Fruit fly (Drosophila melanogaster): Measurements from ENCODE around the gene Ptp61F.

Gene Ptp61F

DNA sequence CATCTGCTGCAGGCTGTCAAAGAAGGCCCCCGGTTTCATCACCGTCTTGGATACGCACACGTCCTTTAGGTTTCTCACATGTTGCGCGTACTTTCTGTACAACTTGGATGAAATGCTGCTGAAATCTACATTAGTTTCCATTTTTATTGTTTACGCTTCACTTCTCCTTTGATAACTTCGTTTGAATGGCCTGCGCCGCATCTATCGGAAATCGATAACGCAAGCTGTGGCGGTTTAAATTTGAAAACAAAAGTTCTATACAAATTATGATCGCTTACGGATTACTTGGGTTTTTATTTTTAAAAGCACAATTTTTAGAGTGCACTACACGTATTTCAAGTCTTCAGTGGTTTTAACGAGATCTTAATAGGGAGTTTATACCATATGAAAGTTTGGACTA, 142.1 kb downstream of the Ptp61F start, which contains the start of gene msd5 (continued):
- TF ChIP-seq sna (GFP tag; IDR thresholded peaks at IDR 0.05; ENCODE audit: partially characterized antibody) (peak; percentile 39; the same call in 1 of the 2 replicates), CG18599 (GFP tag; optimal IDR thresholded peaks at IDR 0.05) (no peak), Mrtf (GFP tag; IDR thresholded peaks at IDR 0.05) (no peak), pzg (GFP tag; optimal IDR thresholded peaks at IDR 0.05) (peak; percentile 28), ewg (GFP tag; optimal IDR thresholded peaks at IDR 0.05) (no peak), Hr39 (optimal IDR thresholded peaks at IDR 0.05) (no peak), mirr (GFP tag; optimal IDR thresholded peaks at IDR 0.05) (no peak), Sox100B (GFP tag; optimal IDR thresholded peaks at IDR 0.05) (no peak), cwo (GFP tag; optimal IDR thresholded peaks at IDR 0.05) (no peak), MTF-1 (GFP tag; optimal IDR thresholded peaks at IDR 0.05; ENCODE audit: borderline replicate concordance) (no peak), luna (GFP tag; optimal IDR thresholded peaks at IDR 0.05) (no peak), CG8388 (GFP tag; optimal IDR thresholded peaks at IDR 0.05) (no peak), HLH4C (GFP tag; IDR thresholded peaks at IDR 0.05; ENCODE audit: partially characterized antibody) (peak; percentile 77), insv (GFP tag; optimal IDR thresholded peaks at IDR 0.05) (no peak), CG30431 (GFP tag; optimal IDR thresholded peaks at IDR 0.05) (no peak), bowl (GFP tag; IDR thresholded peaks at IDR 0.05) (no peak), CG10431 (GFP tag; optimal IDR thresholded peaks at IDR 0.05) (no peak), cas (GFP tag; IDR thresholded peaks at IDR 0.05) (no peak), CG9797 (GFP tag; optimal IDR thresholded peaks at IDR 0.05) (peak; percentile 1), Dip3 (GFP tag; optimal IDR thresholded peaks at IDR 0.05) (no peak), schlank (tag; optimal IDR thresholded peaks at IDR 0.05) (no peak), prd (optimal IDR thresholded peaks at IDR 0.05) (no peak), prd (GFP tag; IDR thresholded peaks at IDR 0.05) (no peak), dmrt11E (tag; optimal IDR thresholded peaks at IDR 0.05) (no peak), klu (GFP tag; IDR thresholded peaks at IDR 0.05) (no peak), nerfin-1 (tag; optimal IDR thresholded peaks at IDR 0.05) (no peak), CG4820 (GFP tag; optimal IDR thresholded peaks at IDR 0.05) (no peak), CG3065 (GFP tag; optimal IDR thresholded peaks at IDR 0.05) (no peak), CG7963 (GFP tag; IDR thresholded peaks at IDR 0.05; ENCODE audit: partially characterized antibody) (peak; percentile 66), Hr51 (GFP tag; optimal IDR thresholded peaks at IDR 0.05) (no peak), vnd (GFP tag; IDR thresholded peaks at IDR 0.05; ENCODE audit: partially characterized antibody) (no peak), slp2 (GFP tag; optimal IDR thresholded peaks at IDR 0.05) (no peak), kni (GFP tag; optimal IDR thresholded peaks at IDR 0.05) (no peak), BtbVII (GFP tag; optimal IDR thresholded peaks at IDR 0.05) (no peak), odd (GFP tag; optimal IDR thresholded peaks at IDR 0.05) (no peak), emc (GFP tag; optimal IDR thresholded peaks at IDR 0.05) (no peak), D19B (GFP tag; optimal IDR thresholded peaks at IDR 0.05) (no peak), ro (GFP tag; IDR thresholded peaks at IDR 0.05) (no peak), crol (GFP tag; IDR thresholded peaks at IDR 0.05) (no peak), CG13424 (tag; optimal IDR thresholded peaks at IDR 0.05) (no peak), danr (GFP tag; IDR thresholded peaks at IDR 0.05) (no peak), otp (GFP tag; IDR thresholded peaks at IDR 0.05) (no peak), Usf (GFP tag; optimal IDR thresholded peaks at IDR 0.05) (no peak), Max (GFP tag; optimal IDR thresholded peaks at IDR 0.05) (no peak), CG7745 (tag; optimal IDR thresholded peaks at IDR 0.05) (no peak), CG11093 (GFP tag; IDR thresholded peaks at IDR 0.05) (no peak), CG17385 (GFP tag; optimal IDR thresholded peaks at IDR 0.05) (no peak), peb (GFP tag; IDR thresholded peaks at IDR 0.05) (no peak), sug (tag; optimal IDR thresholded peaks at IDR 0.05) (no peak), CG1233 (GFP tag; optimal IDR thresholded peaks at IDR 0.05) (no peak), hth (optimal IDR thresholded peaks at IDR 0.05) (no peak), CG9817 (tag; optimal IDR thresholded peaks at IDR 0.05) (no peak)

Data from whole organism, embryonic.